Worm (Caenorhabditis elegans) whole organism, L2 larva: ENCODE measurements around the gene B0507.1.

Experiments used
- ama-1 ChIP-seq: fragments of 150-350 bp; optimal IDR thresholded peaks from 2 replicates; lab custom pipeline; 2018; ENCODE audit warnings: inconsistent platforms
- ceh-82 ChIP-seq: fragments of 150-350 bp; optimal IDR thresholded peaks from 2 replicates; lab custom pipeline; 2014; ENCODE audit warnings: missing biosample characterization, missing genetic modification characterization
- lin-11 ChIP-seq: fragments of 150-350 bp; sonication (generic microtip); optimal IDR thresholded peaks from 2 replicates; lab custom pipeline; 2014; ENCODE audit warnings: missing biosample characterization, missing genetic modification characterization, inconsistent platforms, mixed read lengths
- lin-13 ChIP-seq: fragments of 150-350 bp; optimal IDR thresholded peaks from 2 replicates; lab custom pipeline; 2014; ENCODE audit warnings: missing biosample characterization, missing genetic modification reagents, missing genetic modification characterization
- mdl-1 ChIP-seq, 2 experiments: fragments of 150-350 bp in 1 of 2; sonication (generic microtip) in 1 of 2; optimal IDR thresholded peaks; 2 replicates each; lab custom pipeline; 2017; ENCODE audit warnings: missing biosample characterization in 2 of 2, missing genetic modification characterization in 2 of 2
- sem-4 ChIP-seq: fragments of 150-350 bp; optimal IDR thresholded peaks from 2 replicates; lab custom pipeline; 2014; ENCODE audit warnings: missing biosample characterization, missing genetic modification reagents, missing genetic modification characterization
- skn-1 ChIP-seq: sonication (generic microtip); optimal IDR thresholded peaks from 2 replicates; lab custom pipeline; 2017; ENCODE audit warnings: missing biosample characterization, missing genetic modification characterization
- sma-3 ChIP-seq: sonication (generic microtip); optimal IDR thresholded peaks from 2 replicates; lab custom pipeline; 2016; ENCODE audit warnings: missing genetic modification reagents, missing genetic modification characterization, missing compliant biosample characterization
- unc-39 ChIP-seq: fragments of 150-350 bp; optimal IDR thresholded peaks from 2 replicates; lab custom pipeline; 2014; ENCODE audit warnings: missing biosample characterization, missing genetic modification characterization
- zag-1 ChIP-seq: fragments of 150-350 bp; optimal IDR thresholded peaks from 2 replicates; lab custom pipeline; 2014; ENCODE audit warnings: missing biosample characterization, missing genetic modification characterization

ce11 chrV:8792814-8793213, 16.4 kb downstream of the B0507.1 start:
- TF ChIP-seq ama-1 = no peak
- no peak for TF ChIP-seq sma-3 (GFP tag; lab: Kevin White, UChicago)
- no peak for TF ChIP-seq lin-11 (tag; lab: Kevin White, UChicago)
- no peak for TF ChIP-seq lin-13
- TF ChIP-seq mdl-1 (tag; optimal IDR thresholded peaks at IDR 0.05; lab: Kevin White, UChicago) = no peak
- no peak for TF ChIP-seq sem-4 (tag; lab: Kevin White, UChicago)
- no peak for TF ChIP-seq ceh-82 (tag; lab: Kevin White, UChicago)
- no peak for TF ChIP-seq skn-1 (tag; lab: Kevin White, UChicago)
- no peak for TF ChIP-seq zag-1 (tag; lab: Kevin White, UChicago)
- no peak for TF ChIP-seq unc-39 (tag; lab: Kevin White, UChicago)
